Fruit fly (Drosophila melanogaster): ENCODE data around the gene GstD4.
A peak's percentile ranks its signal among the peaks of the same experiment; 100 is the strongest.

Gene GstD4

dm6 chr3R:12383784-12384183, 9.9 kb downstream of the GstD4 start:
- TF ChIP-seq usp (GFP tag; optimal IDR thresholded peaks at IDR 0.05) (no peak), CrebA (GFP tag; optimal IDR thresholded peaks at IDR 0.05; ENCODE audit: borderline replicate concordance) (peak; percentile 14), Rel (GFP tag; optimal IDR thresholded peaks at IDR 0.05) (no peak), Rel (tag; optimal IDR thresholded peaks at IDR 0.05) (peak; percentile 87)

- TF ChIP-seq HLH106 (tag; optimal IDR thresholded peaks at IDR 0.05), result no peak
- TF ChIP-seq N (GFP tag; optimal IDR thresholded peaks at IDR 0.05), result no peak
- no peak for TF ChIP-seq GATAd (GFP tag; optimal IDR thresholded peaks at IDR 0.05)
- TF ChIP-seq CG32264 (GFP tag; optimal IDR thresholded peaks at IDR 0.05), result no peak
- no peak for TF ChIP-seq br (GFP tag; optimal IDR thresholded peaks at IDR 0.05)
- TF ChIP-seq Dfd (GFP tag; optimal IDR thresholded peaks at IDR 0.05), result no peak
- no peak for TF ChIP-seq psq (GFP tag; optimal IDR thresholded peaks at IDR 0.05)
- no peak for TF ChIP-seq dsf (GFP tag; optimal IDR thresholded peaks at IDR 0.05; ENCODE audit: borderline replicate concordance)
- TF ChIP-seq brk (GFP tag; optimal IDR thresholded peaks at IDR 0.05), result no peak
- TF ChIP-seq Rel (GFP tag; optimal IDR thresholded peaks at IDR 0.05), result no peak
- TF ChIP-seq Rel (tag; optimal IDR thresholded peaks at IDR 0.05), result no peak
- TF ChIP-seq Vsx2 (GFP tag; optimal IDR thresholded peaks at IDR 0.05; ENCODE audit: partially characterized antibody), result no peak
- TF ChIP-seq Jra (GFP tag; optimal IDR thresholded peaks at IDR 0.05), result no peak
- TF ChIP-seq Hr83 (GFP tag; optimal IDR thresholded peaks at IDR 0.05; ENCODE audit: poor library complexity, severe bottlenecking), result no peak
- no peak for TF ChIP-seq rgr (GFP tag; optimal IDR thresholded peaks at IDR 0.05)
- no peak for TF ChIP-seq Hr78 (GFP tag; optimal IDR thresholded peaks at IDR 0.05)
- no peak for TF ChIP-seq h (GFP tag; optimal IDR thresholded peaks at IDR 0.05)
- no peak for TF ChIP-seq Sp1 (GFP tag; optimal IDR thresholded peaks at IDR 0.05)
Observed at dm6 chr3R:12384274-12384673, 10.4 kb downstream of the GstD4 start.

dm6 chr3R:12385949-12386348, 12.0 kb downstream of the GstD4 start, which contains the start of gene Sol1:
Sol1 (plus strand) TSS chr3R:12386249.
- no peak for TF ChIP-seq ey (GFP tag; optimal IDR thresholded peaks at IDR 0.05)
- no peak for TF ChIP-seq usp (GFP tag; optimal IDR thresholded peaks at IDR 0.05)
- no peak for TF ChIP-seq sage (GFP tag; optimal IDR thresholded peaks at IDR 0.05)
- no peak for TF ChIP-seq br (GFP tag; optimal IDR thresholded peaks at IDR 0.05)
- no peak for TF ChIP-seq Hnf4 (GFP tag; optimal IDR thresholded peaks at IDR 0.05)
- no peak for TF ChIP-seq HLH106 (tag; optimal IDR thresholded peaks at IDR 0.05)
- no peak for TF ChIP-seq N (GFP tag; optimal IDR thresholded peaks at IDR 0.05)
- no peak for TF ChIP-seq lola (GFP tag; optimal IDR thresholded peaks at IDR 0.05)
- no peak for TF ChIP-seq Sp1 (GFP tag; optimal IDR thresholded peaks at IDR 0.05)

- no peak for TF ChIP-seq CG32264 (GFP tag; optimal IDR thresholded peaks at IDR 0.05)
- TF ChIP-seq dmrt93B (GFP tag; optimal IDR thresholded peaks at IDR 0.05), result no peak
- no peak for TF ChIP-seq brk (GFP tag; optimal IDR thresholded peaks at IDR 0.05)
- no peak for TF ChIP-seq woc (GFP tag; optimal IDR thresholded peaks at IDR 0.05)
- no peak for TF ChIP-seq Hnf4 (GFP tag; optimal IDR thresholded peaks at IDR 0.05)
- no peak for TF ChIP-seq CG9705 (GFP tag; optimal IDR thresholded peaks at IDR 0.05)
- no peak for TF ChIP-seq usp (GFP tag; optimal IDR thresholded peaks at IDR 0.05)
- no peak for TF ChIP-seq psq (GFP tag; optimal IDR thresholded peaks at IDR 0.05)
- TF ChIP-seq HLH106 (tag; optimal IDR thresholded peaks at IDR 0.05), result no peak
- TF ChIP-seq N (GFP tag; optimal IDR thresholded peaks at IDR 0.05), result no peak
- TF ChIP-seq tai (GFP tag; optimal IDR thresholded peaks at IDR 0.05), result no peak
- TF ChIP-seq dl (GFP tag; optimal IDR thresholded peaks at IDR 0.05; ENCODE audit: insufficient read depth in 1 of 2, partially characterized antibody in 2 of 2), result no peak
- no peak for TF ChIP-seq jim (GFP tag; optimal IDR thresholded peaks at IDR 0.05)
- TF ChIP-seq Sp1 (GFP tag; optimal IDR thresholded peaks at IDR 0.05), result no peak
- TF ChIP-seq Dif (GFP tag; optimal IDR thresholded peaks at IDR 0.05; ENCODE audit: partially characterized antibody), result no peak
- TF ChIP-seq h (GFP tag; optimal IDR thresholded peaks at IDR 0.05), result no peak
- TF ChIP-seq dsf (GFP tag; optimal IDR thresholded peaks at IDR 0.05; ENCODE audit: borderline replicate concordance), result no peak
- TF ChIP-seq OdsH (GFP tag; optimal IDR thresholded peaks at IDR 0.05), result no peak
- no peak for TF ChIP-seq ey (GFP tag; optimal IDR thresholded peaks at IDR 0.05)
- TF ChIP-seq CrebA (GFP tag; optimal IDR thresholded peaks at IDR 0.05; ENCODE audit: borderline replicate concordance), result no peak
Observed at dm6 chr3R:12386965-12387364, 13.1 kb downstream of the GstD4 start, which contains the start of gene CG33098. CG33098 (plus strand) TSS chr3R:12387188.

dm6 chr3R:12395880-12396279, 22.0 kb downstream of the GstD4 start, which contains the start of the genes CG10096 and CG10097:
CG10096 (minus strand) TSS chr3R:12395980.
CG10097 (minus strand) TSS chr3R:12395980.
- no peak for TF ChIP-seq jim (GFP tag; optimal IDR thresholded peaks at IDR 0.05)
- no peak for TF ChIP-seq usp (GFP tag; optimal IDR thresholded peaks at IDR 0.05)
- TF ChIP-seq OdsH (GFP tag; optimal IDR thresholded peaks at IDR 0.05), result no peak
- TF ChIP-seq Dfd (GFP tag; optimal IDR thresholded peaks at IDR 0.05), result no peak
- TF ChIP-seq CG32264 (GFP tag; optimal IDR thresholded peaks at IDR 0.05), result no peak
- TF ChIP-seq br (GFP tag; optimal IDR thresholded peaks at IDR 0.05), result no peak
- no peak for TF ChIP-seq N (GFP tag; optimal IDR thresholded peaks at IDR 0.05)
- TF ChIP-seq Hr78 (GFP tag; optimal IDR thresholded peaks at IDR 0.05), result no peak
- TF ChIP-seq CG9705 (GFP tag; optimal IDR thresholded peaks at IDR 0.05), result no peak
- TF ChIP-seq Rel (GFP tag; optimal IDR thresholded peaks at IDR 0.05), result no peak
- TF ChIP-seq Rel (tag; optimal IDR thresholded peaks at IDR 0.05), result no peak

Data from whole organism, wandering third instar larva.